Fruit fly (Drosophila melanogaster) whole organism, embryonic: Measurements from ENCODE around the gene Decay.
A peak's percentile ranks its signal among the peaks of the same experiment; 100 is the strongest.

Experiments
- BtbVII ChIP-seq: fragments of 200-800 bp; sonication (Bioruptor generic); optimal IDR thresholded peaks from 3 replicates; lab custom pipeline; 2017; ENCODE audit warnings: missing biosample characterization, mild to moderate bottlenecking, missing genetic modification characterization
- C15 ChIP-seq: fragments of 200-800 bp; sonication (Bioruptor generic); IDR thresholded peaks from 3 replicates; pipeline ENCODE4 v1.3.6; 2022; ENCODE audit warnings: missing biosample characterization, missing genetic modification characterization
- CG10321 ChIP-seq: fragments of 200-800 bp; sonication (Bioruptor generic); IDR thresholded peaks from 2 replicates; pipeline ENCODE4 v1.3.6; 2022; ENCODE audit warnings: missing biosample characterization, missing genetic modification characterization
- CG12155 ChIP-seq: fragments of 200-800 bp; sonication (Bioruptor generic); optimal IDR thresholded peaks from 3 replicates; lab custom pipeline; 2016; ENCODE audit warnings: missing biosample characterization, missing genetic modification characterization
- CG12299 ChIP-seq: fragments of 200-800 bp; sonication (Bioruptor generic); optimal IDR thresholded peaks from 2 replicates; lab custom pipeline; 2018; ENCODE audit warnings: missing biosample characterization, mild to moderate bottlenecking, missing genetic modification characterization
- CG1233 ChIP-seq: fragments of 200-800 bp; sonication (Bioruptor generic); optimal IDR thresholded peaks from 4 replicates; lab custom pipeline; 2018; ENCODE audit warnings: missing biosample characterization, mild to moderate bottlenecking, missing genetic modification characterization
- CG12744 ChIP-seq: fragments of 200-800 bp; sonication (Bioruptor generic); optimal IDR thresholded peaks from 2 replicates; lab custom pipeline; 2016; ENCODE audit warnings: missing biosample characterization, missing genetic modification characterization
- CG12942 ChIP-seq: fragments of 200-800 bp; sonication (Bioruptor generic); optimal IDR thresholded peaks from 3 replicates; lab custom pipeline; 2016; ENCODE audit warnings: missing biosample characterization, missing genetic modification characterization
- CG13424 ChIP-seq: fragments of 200-800 bp; sonication (Bioruptor generic); optimal IDR thresholded peaks from 2 replicates; lab custom pipeline; 2019; ENCODE audit warnings: missing biosample characterization, mild to moderate bottlenecking, missing genetic modification characterization, moderate library complexity
- CG14441 ChIP-seq: fragments of 200-800 bp; sonication (Bioruptor generic); IDR thresholded peaks from 2 replicates; pipeline ENCODE4 v1.3.6; 2022; ENCODE audit warnings: missing biosample characterization, missing genetic modification characterization
- CG15073 ChIP-seq: fragments of 200-800 bp; sonication (Bioruptor generic); optimal IDR thresholded peaks from 2 replicates; lab custom pipeline; 2016; ENCODE audit warnings: missing biosample characterization, missing genetic modification characterization
- CG17359 ChIP-seq: fragments of 200-800 bp; sonication (Bioruptor generic); optimal IDR thresholded peaks from 3 replicates; lab custom pipeline; 2018; ENCODE audit warnings: missing biosample characterization, mild to moderate bottlenecking, missing genetic modification characterization, moderate library complexity
- CG17802 ChIP-seq: fragments of 200-800 bp; sonication (Bioruptor generic); optimal IDR thresholded peaks from 2 replicates; lab custom pipeline; 2018; ENCODE audit warnings: missing biosample characterization, mild to moderate bottlenecking, missing genetic modification characterization, moderate library complexity
- CG18619 ChIP-seq: fragments of 200-800 bp; sonication (Bioruptor generic); optimal IDR thresholded peaks from 3 replicates; lab custom pipeline; 2017; ENCODE audit warnings: missing biosample characterization, mild to moderate bottlenecking, missing genetic modification characterization
- CG18764 ChIP-seq: fragments of 200-800 bp; sonication (Bioruptor generic); optimal IDR thresholded peaks from 3 replicates; lab custom pipeline; 2016; ENCODE audit warnings: missing biosample characterization, missing genetic modification characterization
- CG2120 ChIP-seq: fragments of 200-800 bp; sonication (Bioruptor generic); optimal IDR thresholded peaks from 3 replicates; lab custom pipeline; 2016; ENCODE audit warnings: missing biosample characterization, missing genetic modification characterization
- CG30431 ChIP-seq: fragments of 200-800 bp; sonication (Bioruptor generic); optimal IDR thresholded peaks from 2 replicates; lab custom pipeline; 2017; ENCODE audit warnings: missing biosample characterization, missing genetic modification characterization
- CG31441 ChIP-seq: fragments of 200-800 bp; sonication (Bioruptor generic); IDR thresholded peaks from 2 replicates; pipeline ENCODE4 v1.3.6; 2022; ENCODE audit warnings: missing biosample characterization, missing genetic modification characterization
- CG32772 ChIP-seq: fragments of 200-800 bp; sonication (Bioruptor generic); IDR thresholded peaks from 2 replicates; pipeline ENCODE4 v1.3.6; 2022; ENCODE audit warnings: missing biosample characterization, missing genetic modification characterization
- CG42726 ChIP-seq: fragments of 200-800 bp; sonication (Bioruptor generic); IDR thresholded peaks from 2 replicates; pipeline ENCODE4 v1.3.6; 2022; ENCODE audit warnings: missing biosample characterization, missing genetic modification characterization; ENCODE audit not compliant: partially characterized antibody
- CG4328 ChIP-seq: fragments of 200-800 bp; sonication (Bioruptor generic); optimal IDR thresholded peaks from 3 replicates; lab custom pipeline; 2017; ENCODE audit warnings: missing biosample characterization, missing genetic modification reagents, missing genetic modification characterization
- CG43689 ChIP-seq: fragments of 200-800 bp; sonication (Bioruptor generic); IDR thresholded peaks from 2 replicates; pipeline ENCODE4 v1.3.6; 2022; ENCODE audit warnings: missing biosample characterization, missing genetic modification characterization
- CG5953 ChIP-seq: fragments of 200-800 bp; sonication (Bioruptor generic); IDR thresholded peaks from 2 replicates; pipeline ENCODE4 v1.3.6; 2022; ENCODE audit warnings: missing biosample characterization, missing genetic modification characterization
- CG6175 ChIP-seq: fragments of 200-800 bp; sonication (Bioruptor generic); IDR thresholded peaks from 3 replicates; pipeline ENCODE4 v1.3.6; 2022; ENCODE audit warnings: missing biosample characterization, missing genetic modification characterization
- CG6791 ChIP-seq: fragments of 200-800 bp; sonication (Bioruptor generic); IDR thresholded peaks from 3 replicates; pipeline ENCODE4 v1.3.6; 2022; ENCODE audit warnings: missing biosample characterization, missing genetic modification characterization; ENCODE audit not compliant: partially characterized antibody
- CG6854 ChIP-seq: fragments of 200-800 bp; sonication (Bioruptor generic); optimal IDR thresholded peaks from 3 replicates; lab custom pipeline; 2017; ENCODE audit warnings: missing biosample characterization, mild to moderate bottlenecking, missing genetic modification characterization
- CG7372 ChIP-seq: fragments of 200-800 bp; sonication (Bioruptor generic); IDR thresholded peaks from 2 replicates; pipeline ENCODE4 v1.3.6; 2022; ENCODE audit warnings: missing biosample characterization, missing genetic modification characterization
- CG8924 ChIP-seq: fragments of 200-800 bp; optimal IDR thresholded peaks from 3 replicates; lab custom pipeline; 2019; ENCODE audit warnings: missing biosample characterization, mild to moderate bottlenecking, missing genetic modification characterization, moderate library complexity
- CG9797 ChIP-seq: fragments of 200-800 bp; sonication (Bioruptor generic); optimal IDR thresholded peaks from 3 replicates; lab custom pipeline; 2018; ENCODE audit warnings: missing biosample characterization, mild to moderate bottlenecking, missing genetic modification characterization
- Chrac-16 ChIP-seq: fragments of 200-800 bp; sonication (Bioruptor generic); optimal IDR thresholded peaks from 3 replicates; lab custom pipeline; 2016; ENCODE audit warnings: missing biosample characterization, missing genetic modification characterization
- CrebB ChIP-seq: fragments of 200-800 bp; sonication (Bioruptor generic); optimal IDR thresholded peaks from 3 replicates; lab custom pipeline; 2018; ENCODE audit warnings: missing biosample characterization, mild to moderate bottlenecking, missing genetic modification characterization
- D19B ChIP-seq: fragments of 200-800 bp; sonication (Bioruptor generic); optimal IDR thresholded peaks from 2 replicates; lab custom pipeline; 2017; ENCODE audit warnings: missing biosample characterization, mild to moderate bottlenecking, missing genetic modification characterization
- Dad ChIP-seq: fragments of 200-800 bp; sonication (Bioruptor generic); optimal IDR thresholded peaks from 3 replicates; lab custom pipeline; 2016; ENCODE audit warnings: missing biosample characterization, missing genetic modification characterization
- Hr39 ChIP-seq: fragments of >200 bp; optimal IDR thresholded peaks from 2 replicates; lab custom pipeline; 2017
- Kr ChIP-seq: fragments of 200-800 bp; sonication (Bioruptor generic); optimal IDR thresholded peaks from 2 replicates; lab custom pipeline; 2017; ENCODE audit warnings: missing biosample characterization, mild to moderate bottlenecking, missing genetic modification characterization
- Med ChIP-seq: fragments of 200-800 bp; sonication (Bioruptor generic); peaks from one replicate; lab custom pipeline; 2016; ENCODE audit warnings: missing biosample characterization, missing genetic modification characterization, mild to moderate bottlenecking, inconsistent platforms, moderate library complexity
- NC2α ChIP-seq: fragments of 200-800 bp; sonication (Bioruptor generic); optimal IDR thresholded peaks from 2 replicates; lab custom pipeline; 2016; ENCODE audit warnings: missing biosample characterization, missing genetic modification characterization
- Nf-YC ChIP-seq: fragments of 200-800 bp; optimal IDR thresholded peaks from 3 replicates; lab custom pipeline; 2019; ENCODE audit warnings: missing biosample characterization, mild to moderate bottlenecking, missing genetic modification characterization, moderate library complexity
- Ravus ChIP-seq: fragments of 200-800 bp; sonication (Bioruptor generic); IDR thresholded peaks from 2 replicates; pipeline ENCODE4 v1.3.6; 2022; ENCODE audit warnings: missing biosample characterization, missing genetic modification characterization
- ase ChIP-seq: fragments of 200-800 bp; sonication (Bioruptor generic); IDR thresholded peaks from 3 replicates; pipeline ENCODE4 v1.3.6; 2022; ENCODE audit warnings: missing biosample characterization, missing genetic modification characterization
- crp ChIP-seq, 2 experiments: fragments of 200-800 bp; sonication (Bioruptor generic); optimal IDR thresholded peaks; 2 replicates in 1 of 2; 3 replicates in 1 of 2; lab custom pipeline; 2017; ENCODE audit warnings: missing biosample characterization in 2 of 2, missing genetic modification characterization in 2 of 2, mild to moderate bottlenecking in 1 of 2, moderate library complexity in 1 of 2
- dmrt11E ChIP-seq: fragments of 200-800 bp; sonication (Bioruptor generic); optimal IDR thresholded peaks from 3 replicates; lab custom pipeline; 2018; ENCODE audit warnings: missing biosample characterization, mild to moderate bottlenecking, missing genetic modification characterization, moderate library complexity
- emc ChIP-seq: fragments of 200-800 bp; sonication (Bioruptor generic); optimal IDR thresholded peaks from 2 replicates; lab custom pipeline; 2016; ENCODE audit warnings: missing biosample characterization, missing genetic modification characterization
- gsb-n ChIP-seq: fragments of 200-800 bp; sonication (Bioruptor generic); optimal IDR thresholded peaks from 3 replicates; lab custom pipeline; 2018; ENCODE audit warnings: missing biosample characterization, mild to moderate bottlenecking, missing genetic modification characterization
- hbn ChIP-seq: fragments of 200-800 bp; sonication (Bioruptor generic); IDR thresholded peaks from 2 replicates; pipeline ENCODE4 v1.3.6; 2022; ENCODE audit warnings: missing biosample characterization, missing genetic modification characterization; ENCODE audit not compliant: partially characterized antibody
- otp ChIP-seq: fragments of 200-800 bp; sonication (Bioruptor generic); IDR thresholded peaks from 3 replicates; pipeline ENCODE4, ENCODE4 v1.3.6; 2022; ENCODE audit warnings: missing biosample characterization, missing genetic modification characterization
- pita ChIP-seq: fragments of 200-800 bp; sonication (Bioruptor generic); optimal IDR thresholded peaks from 2 replicates; lab custom pipeline; 2017; ENCODE audit warnings: missing biosample characterization, mild to moderate bottlenecking, missing genetic modification characterization
- prd ChIP-seq, 3 experiments: fragments of >200 bp in 2 of 3; fragments of 200-800 bp in 1 of 3; sonication (Bioruptor generic) in 1 of 3; optimal IDR thresholded peaks in 2 of 3; IDR thresholded peaks in 1 of 3; 2 replicates in 2 of 3; 3 replicates in 1 of 3; pipeline versions ENCODE4 v1.3.6 to Lab custom; 2017 to 2022; ENCODE audit warnings: missing biosample characterization in 1 of 3, missing genetic modification characterization in 1 of 3
- sna ChIP-seq: fragments of 200-800 bp; sonication (Bioruptor generic); IDR thresholded peaks from 2 replicates; pipeline ENCODE4 v1.3.6; 2022; ENCODE audit warnings: missing biosample characterization, missing genetic modification characterization; ENCODE audit not compliant: partially characterized antibody
- so ChIP-seq: fragments of 200-800 bp; sonication (Bioruptor generic); IDR thresholded peaks from 3 replicates; pipeline ENCODE4 v1.3.6; 2022; ENCODE audit warnings: missing biosample characterization, missing genetic modification characterization
- ssp ChIP-seq: fragments of 200-800 bp; sonication (Bioruptor generic); IDR thresholded peaks from 2 replicates; pipeline ENCODE4 v1.3.6; 2022; ENCODE audit warnings: missing biosample characterization, missing genetic modification characterization
- vnd ChIP-seq: fragments of 200-800 bp; sonication (Bioruptor generic); IDR thresholded peaks from 3 replicates; pipeline ENCODE4 v1.3.6; 2022; ENCODE audit warnings: missing biosample characterization, missing genetic modification characterization; ENCODE audit not compliant: partially characterized antibody

Decay gene

dm6 chr3R:16455875-16456274 lies 45.0 kb downstream of the Decay start, which contains the start of gene CG14883 (continued):
- TF ChIP-seq Ravus (GFP tag; lab: Robert Waterston, UW): no peak
- TF ChIP-seq Chrac-16 (GFP tag; lab: Kevin White, UChicago): no peak
- no peak for TF ChIP-seq dmrt11E
- no peak for TF ChIP-seq CG2120
- no peak for TF ChIP-seq vnd (GFP tag; lab: Robert Waterston, UW)
- TF ChIP-seq CG6791 (GFP tag; lab: Robert Waterston, UW): peak; percentile 72
- TF ChIP-seq CG10321 (GFP tag; lab: Robert Waterston, UW): no peak
- peak; percentile 27 for TF ChIP-seq CG9797 (GFP tag; lab: Kevin White, UChicago)
- TF ChIP-seq CG8924 (tag; lab: Kevin White, UChicago): no peak
- TF ChIP-seq CG18619 (GFP tag; lab: Kevin White, UChicago): no peak
- TF ChIP-seq CG5953 (GFP tag; lab: Robert Waterston, UW): no peak
- TF ChIP-seq Med (GFP tag; lab: Kevin White, UChicago): no peak
- TF ChIP-seq otp (GFP tag; lab: Robert Waterston, UW): no peak
- TF ChIP-seq CG12942 (GFP tag; lab: Kevin White, UChicago): no peak
- TF ChIP-seq hbn (GFP tag; lab: Robert Waterston, UW): peak; percentile 34; the same call in 1 of the 2 replicates
- TF ChIP-seq Kr (GFP tag; lab: Kevin White, UChicago): no peak
- no peak for TF ChIP-seq CG6854 (GFP tag; lab: Kevin White, UChicago)
- no peak for TF ChIP-seq D19B (GFP tag; lab: Kevin White, UChicago)
- TF ChIP-seq CG12744 (GFP tag; lab: Kevin White, UChicago): no peak
- TF ChIP-seq CG12299: no peak
- no peak for TF ChIP-seq CG12155 (GFP tag; lab: Kevin White, UChicago)
- TF ChIP-seq CG13424 (tag; lab: Kevin White, UChicago): no peak
- TF ChIP-seq BtbVII (GFP tag; lab: Kevin White, UChicago): no peak
- TF ChIP-seq emc (GFP tag; lab: Kevin White, UChicago): no peak
- no peak for TF ChIP-seq CG17359
- no peak for TF ChIP-seq pita
- no peak for TF ChIP-seq CG43689 (GFP tag; lab: Robert Waterston, UW)
- TF ChIP-seq C15 (GFP tag; lab: Robert Waterston, UW): no peak
- TF ChIP-seq Hr39: no peak
- TF ChIP-seq CG17802 (tag; lab: Kevin White, UChicago): no peak
- no peak for TF ChIP-seq CG31441 (GFP tag; lab: Robert Waterston, UW)
- no peak for TF ChIP-seq CG1233
- TF ChIP-seq CG14441: no peak
- TF ChIP-seq so (GFP tag; lab: Robert Waterston, UW): no peak
- TF ChIP-seq NC2α: no peak
- TF ChIP-seq CG18764 (GFP tag; lab: Kevin White, UChicago): no peak
- no peak for TF ChIP-seq CG7372 (GFP tag; lab: Robert Waterston, UW)
- no peak for TF ChIP-seq Nf-YC (tag; lab: Kevin White, UChicago)
- TF ChIP-seq gsb-n: no peak
- peak; percentile 55; the same call in 1 of the 2 replicates for TF ChIP-seq sna (GFP tag; lab: Robert Waterston, UW)
- no peak for TF ChIP-seq prd (optimal IDR thresholded peaks at IDR 0.05; lab: Kevin White, UChicago)
- TF ChIP-seq prd (GFP tag; IDR thresholded peaks at IDR 0.05; lab: Robert Waterston, UW): no peak
- no peak for TF ChIP-seq CrebB (tag; lab: Kevin White, UChicago)
- peak in 1 of 2 experiments; percentile 89 for TF ChIP-seq crp (GFP tag; optimal IDR thresholded peaks at IDR 0.05; lab: Kevin White, UChicago)
- TF ChIP-seq CG15073 (GFP tag; lab: Kevin White, UChicago): no peak
- TF ChIP-seq ssp (GFP tag; lab: Robert Waterston, UW): no peak
- no peak for TF ChIP-seq Dad (GFP tag; lab: Kevin White, UChicago)
- no peak for TF ChIP-seq ase (GFP tag; lab: Robert Waterston, UW)
- no peak for TF ChIP-seq CG30431 (GFP tag; lab: Kevin White, UChicago)
- TF ChIP-seq CG42726 (GFP tag; lab: Robert Waterston, UW): no peak
- no peak for TF ChIP-seq CG6175 (GFP tag; lab: Robert Waterston, UW)
- no peak for TF ChIP-seq CG32772 (GFP tag; lab: Robert Waterston, UW)
- TF ChIP-seq CG4328 (GFP tag; lab: Kevin White, UChicago): no peak
